Fruit fly (Drosophila melanogaster): Measurements from ENCODE around the gene Dpck.
A peak's percentile ranks its signal among the peaks of the same experiment; 100 is the strongest.

The Dpck gene

dm6 chr3R:7109760-7110303 is 27.9 kb downstream of the Dpck start:
- TF ChIP-seq N (GFP tag; optimal IDR thresholded peaks at IDR 0.05) (no peak), rgr (GFP tag; optimal IDR thresholded peaks at IDR 0.05) (no peak), dl (GFP tag; optimal IDR thresholded peaks at IDR 0.05; ENCODE audit: insufficient read depth in 1 of 2, partially characterized antibody in 2 of 2) (peak; percentile 59 to 66), CrebA (GFP tag; optimal IDR thresholded peaks at IDR 0.05; ENCODE audit: borderline replicate concordance) (no peak), OdsH (GFP tag; optimal IDR thresholded peaks at IDR 0.05) (no peak), psq (GFP tag; optimal IDR thresholded peaks at IDR 0.05) (peak; percentile 52), Dif (GFP tag; optimal IDR thresholded peaks at IDR 0.05; ENCODE audit: partially characterized antibody) (peak; percentile 81), Hr83 (GFP tag; optimal IDR thresholded peaks at IDR 0.05; ENCODE audit: poor library complexity, severe bottlenecking) (no peak), Rel (GFP tag; optimal IDR thresholded peaks at IDR 0.05) (no peak), Rel (tag; optimal IDR thresholded peaks at IDR 0.05) (no peak), woc (GFP tag; optimal IDR thresholded peaks at IDR 0.05) (no peak)

dm6 chr3R:7111206-7111858 is 29.4 kb downstream of the Dpck start:
- TF ChIP-seq brk (GFP tag; optimal IDR thresholded peaks at IDR 0.05) (no peak), pan (optimal IDR thresholded peaks at IDR 0.05) (no peak), Hnf4 (GFP tag; optimal IDR thresholded peaks at IDR 0.05) (no peak), Rel (GFP tag; optimal IDR thresholded peaks at IDR 0.05) (no peak), Rel (tag; optimal IDR thresholded peaks at IDR 0.05) (no peak), CG9705 (GFP tag; optimal IDR thresholded peaks at IDR 0.05) (no peak), CG32264 (GFP tag; optimal IDR thresholded peaks at IDR 0.05) (no peak), fru (GFP tag; optimal IDR thresholded peaks at IDR 0.05) (no peak), Hr78 (GFP tag; optimal IDR thresholded peaks at IDR 0.05) (no peak), usp (GFP tag; optimal IDR thresholded peaks at IDR 0.05) (no peak), HLH106 (tag; optimal IDR thresholded peaks at IDR 0.05) (no peak), Hr83 (GFP tag; optimal IDR thresholded peaks at IDR 0.05; ENCODE audit: poor library complexity, severe bottlenecking) (no peak), Mio (GFP tag; optimal IDR thresholded peaks at IDR 0.05) (no peak), foxo (GFP tag; optimal IDR thresholded peaks at IDR 0.05) (no peak), sage (GFP tag; optimal IDR thresholded peaks at IDR 0.05) (no peak), woc (GFP tag; optimal IDR thresholded peaks at IDR 0.05) (no peak)

dm6 chr3R:7112977-7113376 is 31.0 kb downstream of the Dpck start:
- TF ChIP-seq rgr (GFP tag; optimal IDR thresholded peaks at IDR 0.05) (no peak), Myc (optimal IDR thresholded peaks at IDR 0.05) (no peak), dl (GFP tag; optimal IDR thresholded peaks at IDR 0.05; ENCODE audit: insufficient read depth in 1 of 2, partially characterized antibody in 2 of 2) (no peak), Mio (GFP tag; optimal IDR thresholded peaks at IDR 0.05) (no peak), Hnf4 (GFP tag; optimal IDR thresholded peaks at IDR 0.05) (no peak), foxo (GFP tag; optimal IDR thresholded peaks at IDR 0.05) (no peak), Dfd (GFP tag; optimal IDR thresholded peaks at IDR 0.05) (no peak), CG32264 (GFP tag; optimal IDR thresholded peaks at IDR 0.05) (no peak), CG9705 (GFP tag; optimal IDR thresholded peaks at IDR 0.05) (no peak), fru (GFP tag; optimal IDR thresholded peaks at IDR 0.05) (no peak), usp (GFP tag; optimal IDR thresholded peaks at IDR 0.05) (no peak), OdsH (GFP tag; optimal IDR thresholded peaks at IDR 0.05) (no peak), dmrt93B (GFP tag; optimal IDR thresholded peaks at IDR 0.05) (no peak), tai (GFP tag; optimal IDR thresholded peaks at IDR 0.05) (no peak), Rel (GFP tag; optimal IDR thresholded peaks at IDR 0.05) (no peak), Rel (tag; optimal IDR thresholded peaks at IDR 0.05) (no peak)

dm6 chr3R:7116511-7116910 is 34.5 kb downstream of the Dpck start:
- TF ChIP-seq dl (GFP tag; optimal IDR thresholded peaks at IDR 0.05; ENCODE audit: insufficient read depth in 1 of 2, partially characterized antibody in 2 of 2): no peak
- TF ChIP-seq Hnf4 (GFP tag; optimal IDR thresholded peaks at IDR 0.05): no peak
- TF ChIP-seq Jra (GFP tag; optimal IDR thresholded peaks at IDR 0.05): no peak
- TF ChIP-seq sv (GFP tag; optimal IDR thresholded peaks at IDR 0.05): no peak
- TF ChIP-seq Dif (GFP tag; optimal IDR thresholded peaks at IDR 0.05; ENCODE audit: partially characterized antibody): no peak
- no peak for TF ChIP-seq dsf (GFP tag; optimal IDR thresholded peaks at IDR 0.05; ENCODE audit: borderline replicate concordance)
- no peak for TF ChIP-seq woc (GFP tag; optimal IDR thresholded peaks at IDR 0.05)
- no peak for TF ChIP-seq lola (GFP tag; optimal IDR thresholded peaks at IDR 0.05)
- no peak for TF ChIP-seq Vsx2 (GFP tag; optimal IDR thresholded peaks at IDR 0.05; ENCODE audit: partially characterized antibody)
